Worm (Caenorhabditis elegans): ENCODE measurements around the gene F56H9.9.

Gene F56H9.9

ce11 chrV:12596795-12597194, 27.5 kb downstream of the F56H9.9 start (continued):
- peak; percentile 54 for TF ChIP-seq lin-11 (tag; optimal IDR thresholded peaks at IDR 0.05)
- TF ChIP-seq ceh-24 (tag; optimal IDR thresholded peaks at IDR 0.05), result no peak
- peak; percentile 78 for TF ChIP-seq ceh-34 (tag; optimal IDR thresholded peaks at IDR 0.05)
- no peak for TF ChIP-seq mec-3 (tag; optimal IDR thresholded peaks at IDR 0.05; ENCODE audit: borderline replicate concordance)
- peak; percentile 64 for TF ChIP-seq sox-4 (tag; optimal IDR thresholded peaks at IDR 0.05)
- peak; percentile 70 for TF ChIP-seq ref-2 (tag; optimal IDR thresholded peaks at IDR 0.05)
- TF ChIP-seq sox-2 (GFP tag; IDR thresholded peaks at IDR 0.05), result no peak
- peak; percentile 66 for TF ChIP-seq ceh-48 (tag; optimal IDR thresholded peaks at IDR 0.05)
- TF ChIP-seq ceh-30 (tag; optimal IDR thresholded peaks at IDR 0.05), result no peak
- TF ChIP-seq ceh-19 (GFP tag; optimal IDR thresholded peaks at IDR 0.05), result peak; percentile 54
- peak; percentile 72 for TF ChIP-seq ceh-2 (tag; optimal IDR thresholded peaks at IDR 0.05)
- peak; percentile 55 for TF ChIP-seq tbx-2 (tag; optimal IDR thresholded peaks at IDR 0.05)
- peak; percentile 37 for TF ChIP-seq unc-86 (tag; optimal IDR thresholded peaks at IDR 0.05)
- no peak for TF ChIP-seq K09A11.1 (tag; optimal IDR thresholded peaks at IDR 0.05; ENCODE audit: insufficient read depth)
- TF ChIP-seq pha-2 (tag; optimal IDR thresholded peaks at IDR 0.05), result peak; percentile 72
- peak; percentile 29 for TF ChIP-seq F13H6.1 (tag; optimal IDR thresholded peaks at IDR 0.05)
- TF ChIP-seq ets-4 (tag; optimal IDR thresholded peaks at IDR 0.05), result no peak
- peak; percentile 40 for TF ChIP-seq K02D7.2 (tag; optimal IDR thresholded peaks at IDR 0.05)
- TF ChIP-seq fkh-10 (GFP tag; optimal IDR thresholded peaks at IDR 0.05), result no peak
- TF ChIP-seq hlh-13 (GFP tag; optimal IDR thresholded peaks at IDR 0.05), result peak; percentile 58
- TF ChIP-seq pqm-1 (tag; optimal IDR thresholded peaks at IDR 0.05), result no peak
- TF ChIP-seq unc-55 (GFP tag; optimal IDR thresholded peaks at IDR 0.05), result no peak
- TF ChIP-seq unc-42 (tag; optimal IDR thresholded peaks at IDR 0.05), result no peak
- peak; percentile 65 for TF ChIP-seq ztf-16 (tag; optimal IDR thresholded peaks at IDR 0.05)
- peak; percentile 53 for TF ChIP-seq fkh-6 (tag; optimal IDR thresholded peaks at IDR 0.05)
- TF ChIP-seq hlh-15 (tag; optimal IDR thresholded peaks at IDR 0.05), result peak; percentile 33
- peak; percentile 56 for TF ChIP-seq ceh-18 (tag; optimal IDR thresholded peaks at IDR 0.05)
- TF ChIP-seq elt-4 (tag; optimal IDR thresholded peaks at IDR 0.05), result no peak
- peak; percentile 63 for TF ChIP-seq ceh-6 (GFP tag; optimal IDR thresholded peaks at IDR 0.05)
- peak; percentile 51 for TF ChIP-seq nhr-232 (tag; optimal IDR thresholded peaks at IDR 0.05)
- peak; percentile 64 for TF ChIP-seq rnt-1 (tag; optimal IDR thresholded peaks at IDR 0.05)
- no peak for TF ChIP-seq pax-1 (tag; optimal IDR thresholded peaks at IDR 0.05)
- TF ChIP-seq unc-3 (GFP tag; conservative IDR thresholded peaks at IDR 0.05), result peak; percentile 38; the same call in 1 of the 2 replicates
- peak; percentile 2 for TF ChIP-seq unc-3 (tag; optimal IDR thresholded peaks at IDR 0.05)

ce11 chrV:12596196-12596595, 28.1 kb downstream of the F56H9.9 start, which contains the start of gene mma-1:
TSS of gene mma-1 (minus strand) at chrV:12596296.
- TF ChIP-seq unc-55 (GFP tag; optimal IDR thresholded peaks at IDR 0.05), result no peak
- no peak for TF ChIP-seq C38D4.7 (GFP tag; optimal IDR thresholded peaks at IDR 0.05)
- TF ChIP-seq lin-11 (tag; optimal IDR thresholded peaks at IDR 0.05), result no peak

ce11 chrV:12592379-12592778, 31.9 kb downstream of the F56H9.9 start, which contains the start of gene C14C10.2:
TSS of gene C14C10.2 (minus strand) at chrV:12592479.
- TF ChIP-seq fax-1 (tag; optimal IDR thresholded peaks at IDR 0.05) (no peak), ets-4 (tag; optimal IDR thresholded peaks at IDR 0.05) (no peak), ref-2 (tag; optimal IDR thresholded peaks at IDR 0.05) (no peak), sox-4 (tag; optimal IDR thresholded peaks at IDR 0.05) (no peak), ahr-1 (tag; optimal IDR thresholded peaks at IDR 0.05) (no peak), sox-2 (GFP tag; IDR thresholded peaks at IDR 0.05) (no peak), ceh-6 (GFP tag; optimal IDR thresholded peaks at IDR 0.05) (no peak), ztf-16 (tag; optimal IDR thresholded peaks at IDR 0.05) (no peak), ceh-22 (tag; optimal IDR thresholded peaks at IDR 0.05) (no peak), ceh-24 (tag; optimal IDR thresholded peaks at IDR 0.05) (no peak), pax-1 (tag; optimal IDR thresholded peaks at IDR 0.05) (no peak), ttx-3 (tag; optimal IDR thresholded peaks at IDR 0.05) (no peak), ceh-2 (tag; optimal IDR thresholded peaks at IDR 0.05) (no peak), ceh-34 (tag; optimal IDR thresholded peaks at IDR 0.05) (no peak), tbx-2 (tag; optimal IDR thresholded peaks at IDR 0.05) (no peak), F13H6.1 (tag; optimal IDR thresholded peaks at IDR 0.05) (no peak), ceh-31 (tag; optimal IDR thresholded peaks at IDR 0.05) (no peak), ceh-48 (tag; optimal IDR thresholded peaks at IDR 0.05) (no peak), lin-11 (tag; optimal IDR thresholded peaks at IDR 0.05) (no peak)
